Worm (Caenorhabditis elegans) whole organism, early embryonic: ENCODE data around the gene bud-31.

Experiments used
- aly-1 ChIP-seq: sonication (generic microtip); optimal IDR thresholded peaks from 2 replicates; lab custom pipeline; 2016; ENCODE audit warnings: missing genetic modification characterization, missing compliant biosample characterization
- ama-1 ChIP-seq: fragments of 150-350 bp; optimal IDR thresholded peaks from 2 replicates; lab custom pipeline; 2014
- ceh-36 ChIP-seq: sonication (generic microtip); optimal IDR thresholded peaks from 2 replicates; lab custom pipeline; 2016; ENCODE audit warnings: missing genetic modification characterization, inconsistent platforms, missing compliant biosample characterization
- flt-1 ChIP-seq: fragments of 200-800 bp; sonication (Bioruptor generic); IDR thresholded peaks from 2 replicates; pipeline ENCODE4 v1.3.6; 2022; ENCODE audit warnings: missing genetic modification characterization, missing compliant biosample characterization
- tra-4 ChIP-seq: sonication (generic microtip); optimal IDR thresholded peaks from 2 replicates; lab custom pipeline; 2017; ENCODE audit warnings: missing genetic modification characterization, missing compliant biosample characterization

ce11 chrIII:9678819-9679218 is 17.5 kb downstream of the bud-31 start, which contains the start of gene ugt-60:
- TF ChIP-seq ceh-36 (tag; lab: Kevin White, UChicago) (no peak), ama-1 (lab: Kevin White, UChicago) (no peak), flt-1 (GFP tag; lab: Robert Waterston, UW) (no peak), tra-4 (no peak), aly-1 (tag; lab: Kevin White, UChicago) (no peak)
